Worm (Caenorhabditis elegans): Measurements from ENCODE around the gene F17C11.11.

ce11 chrV:10931189-10931588, 7.4 kb downstream of the F17C11.11 start, which contains the start of gene scvp-1:
- no peak for TF ChIP-seq pha-4 (tag; optimal IDR thresholded peaks at IDR 0.05)
- no peak for TF ChIP-seq elt-1 (tag; optimal IDR thresholded peaks at IDR 0.05; ENCODE audit: borderline replicate concordance, insufficient read depth)
- no peak for TF ChIP-seq ztf-11 (tag; optimal IDR thresholded peaks at IDR 0.05)
- no peak for TF ChIP-seq nhr-2 (tag; optimal IDR thresholded peaks at IDR 0.05)
- no peak for TF ChIP-seq unc-120 (tag; optimal IDR thresholded peaks at IDR 0.05; ENCODE audit: poor library complexity, severe bottlenecking)

Data from whole organism, mixed stage, embryonic.